Fruit fly (Drosophila melanogaster) whole organism, embryonic: ENCODE data around the gene mask.

Source experiments
- ATbp ChIP-seq: fragments of 200-800 bp; sonication (Bioruptor generic); optimal IDR thresholded peaks from 2 replicates; lab custom pipeline; 2017; ENCODE audit warnings: missing biosample characterization, mild to moderate bottlenecking, missing genetic modification characterization, missing genetic modification reagents
- Aef1 ChIP-seq: fragments of 200-800 bp; sonication (Bioruptor generic); IDR thresholded peaks from 3 replicates; pipeline ENCODE4 v1.3.6; 2022; ENCODE audit warnings: missing biosample characterization, missing genetic modification characterization
- Asciz ChIP-seq: fragments of 200-800 bp; sonication (Bioruptor generic); optimal IDR thresholded peaks from 2 replicates; lab custom pipeline; 2017; ENCODE audit warnings: missing biosample characterization, mild to moderate bottlenecking, missing genetic modification characterization, missing genetic modification reagents
- B-H2 ChIP-seq: fragments of 200-800 bp; sonication (Bioruptor generic); optimal IDR thresholded peaks from 2 replicates; lab custom pipeline; 2018; ENCODE audit warnings: missing biosample characterization, mild to moderate bottlenecking, missing genetic modification characterization
- Blimp-1 ChIP-seq: fragments of 200-800 bp; sonication (Bioruptor generic); optimal IDR thresholded peaks from 3 replicates; lab custom pipeline; 2018; ENCODE audit warnings: missing biosample characterization, missing genetic modification characterization, mild to moderate bottlenecking, moderate library complexity, missing genetic modification reagents
- CG10543 ChIP-seq: fragments of 200-800 bp; sonication (Bioruptor generic); optimal IDR thresholded peaks from 3 replicates; lab custom pipeline; 2017; ENCODE audit warnings: missing biosample characterization, mild to moderate bottlenecking, missing genetic modification characterization, moderate library complexity
- CG10959 ChIP-seq: fragments of 200-800 bp; sonication (Bioruptor generic); IDR thresholded peaks from 2 replicates; pipeline ENCODE4 v1.3.6; 2022; ENCODE audit warnings: missing biosample characterization, missing genetic modification characterization
- CG11456 ChIP-seq: fragments of 200-800 bp; sonication (Bioruptor generic); IDR thresholded peaks from 3 replicates; pipeline ENCODE4 v1.3.6; 2022; ENCODE audit warnings: missing biosample characterization, missing genetic modification characterization
- CG12391 ChIP-seq: fragments of 200-800 bp; sonication (Bioruptor generic); optimal IDR thresholded peaks from 3 replicates; lab custom pipeline; 2018; ENCODE audit warnings: missing biosample characterization, mild to moderate bottlenecking, missing genetic modification characterization, moderate library complexity
- CG14710 ChIP-seq: fragments of 200-800 bp; sonication (Bioruptor generic); optimal IDR thresholded peaks from 3 replicates; lab custom pipeline; 2019; ENCODE audit warnings: missing biosample characterization, mild to moderate bottlenecking, missing genetic modification characterization, moderate library complexity
- CG15269 ChIP-seq: fragments of 200-800 bp; sonication (Bioruptor generic); optimal IDR thresholded peaks from 2 replicates; lab custom pipeline; 2018; ENCODE audit warnings: missing biosample characterization, mild to moderate bottlenecking, missing genetic modification characterization, moderate library complexity
- CG17361 ChIP-seq: fragments of 200-800 bp; sonication (Bioruptor generic); IDR thresholded peaks from 3 replicates; pipeline ENCODE4 v1.3.6; 2022; ENCODE audit warnings: missing biosample characterization, missing genetic modification characterization
- CG18262 ChIP-seq: fragments of 200-800 bp; optimal IDR thresholded peaks from 3 replicates; lab custom pipeline; 2019; ENCODE audit warnings: missing biosample characterization, mild to moderate bottlenecking, missing genetic modification characterization, moderate library complexity
- CG2678 ChIP-seq: fragments of 200-800 bp; sonication (Bioruptor generic); optimal IDR thresholded peaks from 3 replicates; lab custom pipeline; 2019; ENCODE audit warnings: missing biosample characterization, mild to moderate bottlenecking, missing genetic modification characterization, moderate library complexity
- CG2712 ChIP-seq: fragments of 200-800 bp; optimal IDR thresholded peaks from 3 replicates; lab custom pipeline; 2019; ENCODE audit warnings: missing biosample characterization, mild to moderate bottlenecking, missing genetic modification characterization, moderate library complexity
- CG31441 ChIP-seq: fragments of 200-800 bp; sonication (Bioruptor generic); IDR thresholded peaks from 2 replicates; pipeline ENCODE4 v1.3.6; 2022; ENCODE audit warnings: missing biosample characterization, missing genetic modification characterization
- CG4282 ChIP-seq: fragments of 200-800 bp; sonication (Bioruptor generic); optimal IDR thresholded peaks from 2 replicates; lab custom pipeline; 2016; ENCODE audit warnings: missing biosample characterization, missing genetic modification characterization
- CG4328 ChIP-seq: fragments of 200-800 bp; sonication (Bioruptor generic); optimal IDR thresholded peaks from 3 replicates; lab custom pipeline; 2017; ENCODE audit warnings: missing biosample characterization, missing genetic modification reagents, missing genetic modification characterization
- CG6654 ChIP-seq: fragments of 200-800 bp; sonication (Bioruptor generic); optimal IDR thresholded peaks from 2 replicates; lab custom pipeline; 2017; ENCODE audit warnings: missing biosample characterization, mild to moderate bottlenecking, missing genetic modification characterization
- CG6791 ChIP-seq: fragments of 200-800 bp; sonication (Bioruptor generic); IDR thresholded peaks from 3 replicates; pipeline ENCODE4 v1.3.6; 2022; ENCODE audit warnings: missing biosample characterization, missing genetic modification characterization; ENCODE audit not compliant: partially characterized antibody
- CG7357 ChIP-seq: fragments of 200-800 bp; sonication (Bioruptor generic); IDR thresholded peaks from 3 replicates; pipeline ENCODE4 v1.3.6; 2022; ENCODE audit warnings: missing biosample characterization, missing genetic modification characterization
- Drgx ChIP-seq: fragments of 200-800 bp; sonication (Bioruptor generic); IDR thresholded peaks from 2 replicates; pipeline ENCODE4 v1.3.6; 2022; ENCODE audit warnings: missing biosample characterization, missing genetic modification characterization
- E2f1 ChIP-seq: fragments of 200-800 bp; sonication (Bioruptor generic); IDR thresholded peaks from 2 replicates; pipeline ENCODE4 v1.3.6; 2022; ENCODE audit warnings: missing biosample characterization, missing genetic modification characterization
- HLH3B ChIP-seq: fragments of 200-800 bp; sonication (Bioruptor generic); IDR thresholded peaks from 2 replicates; pipeline ENCODE4 v1.3.6; 2022; ENCODE audit warnings: missing biosample characterization, missing genetic modification characterization
- Lim3 ChIP-seq: fragments of 200-800 bp; sonication (Bioruptor generic); IDR thresholded peaks from 2 replicates; pipeline ENCODE4 v1.3.6; 2022; ENCODE audit warnings: missing biosample characterization, missing genetic modification characterization
- Med ChIP-seq: fragments of 200-800 bp; sonication (Bioruptor generic); peaks from one replicate; lab custom pipeline; 2016; ENCODE audit warnings: missing biosample characterization, missing genetic modification characterization, mild to moderate bottlenecking, inconsistent platforms, moderate library complexity
- Mes4 ChIP-seq: fragments of 200-800 bp; sonication (Bioruptor generic); optimal IDR thresholded peaks from 2 replicates; lab custom pipeline; 2016; ENCODE audit warnings: missing biosample characterization, missing genetic modification characterization
- Nf-YB ChIP-seq: fragments of 200-800 bp; sonication (Bioruptor generic); optimal IDR thresholded peaks from 3 replicates; lab custom pipeline; 2019; ENCODE audit warnings: missing biosample characterization, mild to moderate bottlenecking, missing genetic modification characterization, moderate library complexity
- Oli ChIP-seq: fragments of 200-800 bp; sonication (Bioruptor generic); optimal IDR thresholded peaks from 2 replicates; lab custom pipeline; 2018; ENCODE audit warnings: missing biosample characterization, mild to moderate bottlenecking, missing genetic modification characterization, moderate library complexity
- Sox102F ChIP-seq: fragments of 200-800 bp; sonication (Bioruptor generic); optimal IDR thresholded peaks from 2 replicates; lab custom pipeline; 2018; ENCODE audit warnings: missing biosample characterization, mild to moderate bottlenecking, missing genetic modification characterization, moderate library complexity
- Ssrp ChIP-seq: fragments of 200-800 bp; sonication (Bioruptor generic); optimal IDR thresholded peaks from 2 replicates; lab custom pipeline; 2018; ENCODE audit warnings: missing biosample characterization, mild to moderate bottlenecking, missing genetic modification characterization, moderate library complexity
- Xbp1 ChIP-seq: fragments of 200-800 bp; sonication (Bioruptor generic); optimal IDR thresholded peaks from 3 replicates; lab custom pipeline; 2016; ENCODE audit warnings: missing biosample characterization, mild to moderate bottlenecking, missing genetic modification characterization
- az2 ChIP-seq: fragments of 200-800 bp; sonication (Bioruptor generic); optimal IDR thresholded peaks from 3 replicates; lab custom pipeline; 2016; ENCODE audit warnings: missing biosample characterization, missing genetic modification characterization
- bsh ChIP-seq, 2 experiments: fragments of 200-800 bp; sonication (Bioruptor generic); optimal IDR thresholded peaks; 2 replicates each; lab custom pipeline; 2017 to 2018; ENCODE audit warnings: mild to moderate bottlenecking in 2 of 2, missing biosample characterization in 2 of 2, missing genetic modification characterization in 2 of 2, moderate library complexity in 1 of 2
- cg ChIP-seq: fragments of 200-800 bp; sonication (Bioruptor generic); optimal IDR thresholded peaks from 3 replicates; lab custom pipeline; 2019; ENCODE audit warnings: missing biosample characterization, mild to moderate bottlenecking, missing genetic modification characterization, moderate library complexity
- corto ChIP-seq: fragments of 200-800 bp; sonication (Bioruptor generic); optimal IDR thresholded peaks from 2 replicates; lab custom pipeline; 2016; ENCODE audit warnings: missing biosample characterization, mild to moderate bottlenecking, missing genetic modification characterization, moderate library complexity
- dmrt99B ChIP-seq: fragments of 200-800 bp; sonication (Bioruptor generic); optimal IDR thresholded peaks from 2 replicates; lab custom pipeline; 2018; ENCODE audit warnings: missing biosample characterization, mild to moderate bottlenecking, missing genetic modification characterization, moderate library complexity
- gfzf ChIP-seq: fragments of 200-800 bp; sonication (Bioruptor generic); optimal IDR thresholded peaks from 2 replicates; lab custom pipeline; 2016; ENCODE audit warnings: missing biosample characterization, mild to moderate bottlenecking, missing genetic modification characterization, moderate library complexity
- gsb-n ChIP-seq: fragments of 200-800 bp; sonication (Bioruptor generic); optimal IDR thresholded peaks from 3 replicates; lab custom pipeline; 2018; ENCODE audit warnings: missing biosample characterization, mild to moderate bottlenecking, missing genetic modification characterization
- hkb ChIP-seq, 2 experiments: fragments of 200-800 bp in 1 of 2; fragments of >200 bp in 1 of 2; sonication (Bioruptor generic) in 1 of 2; IDR thresholded peaks in 1 of 2; optimal IDR thresholded peaks in 1 of 2; 2 replicates each; pipeline versions ENCODE4 v1.3.6 to Lab custom; 2017 to 2022; ENCODE audit warnings: missing biosample characterization in 1 of 2, missing genetic modification characterization in 1 of 2
- lbe ChIP-seq: fragments of 200-800 bp; sonication (Bioruptor generic); optimal IDR thresholded peaks from 2 replicates; lab custom pipeline; 2016; ENCODE audit warnings: missing biosample characterization, mild to moderate bottlenecking, missing genetic modification characterization
- nom ChIP-seq: fragments of 200-800 bp; sonication (Bioruptor generic); optimal IDR thresholded peaks from 2 replicates; lab custom pipeline; 2017; ENCODE audit warnings: missing biosample characterization, missing genetic modification characterization, mild to moderate bottlenecking, moderate library complexity, missing genetic modification reagents
- phol ChIP-seq: fragments of 200-800 bp; sonication (Bioruptor generic); optimal IDR thresholded peaks from 3 replicates; lab custom pipeline; 2018; ENCODE audit warnings: missing biosample characterization, mild to moderate bottlenecking, missing genetic modification characterization, moderate library complexity
- pum ChIP-seq: fragments of 200-800 bp; sonication (Bioruptor generic); optimal IDR thresholded peaks from 2 replicates; lab custom pipeline; 2016; ENCODE audit warnings: missing biosample characterization, missing genetic modification characterization
- sens ChIP-seq: fragments of 200-800 bp; sonication (Bioruptor generic); peaks from one replicate; lab custom pipeline; 2016; ENCODE audit warnings: missing biosample characterization, missing genetic modification characterization
- sima ChIP-seq: fragments of 200-800 bp; sonication (Bioruptor generic); optimal IDR thresholded peaks from 2 replicates; lab custom pipeline; 2016; ENCODE audit warnings: missing biosample characterization, missing genetic modification characterization
- unpg ChIP-seq: fragments of 200-800 bp; sonication (Bioruptor generic); optimal IDR thresholded peaks from 3 replicates; lab custom pipeline; 2018; ENCODE audit warnings: missing biosample characterization, mild to moderate bottlenecking, missing genetic modification characterization, moderate library complexity
- vvl ChIP-seq: fragments of 200-800 bp; sonication (Bioruptor generic); IDR thresholded peaks from 2 replicates; pipeline ENCODE4 v1.3.6; 2022; ENCODE audit warnings: missing biosample characterization, missing genetic modification characterization
- zf30C ChIP-seq: fragments of 200-800 bp; sonication (Bioruptor generic); optimal IDR thresholded peaks from 3 replicates; lab custom pipeline; 2018; ENCODE audit warnings: missing biosample characterization, mild to moderate bottlenecking, missing genetic modification characterization

mask gene

DNA sequence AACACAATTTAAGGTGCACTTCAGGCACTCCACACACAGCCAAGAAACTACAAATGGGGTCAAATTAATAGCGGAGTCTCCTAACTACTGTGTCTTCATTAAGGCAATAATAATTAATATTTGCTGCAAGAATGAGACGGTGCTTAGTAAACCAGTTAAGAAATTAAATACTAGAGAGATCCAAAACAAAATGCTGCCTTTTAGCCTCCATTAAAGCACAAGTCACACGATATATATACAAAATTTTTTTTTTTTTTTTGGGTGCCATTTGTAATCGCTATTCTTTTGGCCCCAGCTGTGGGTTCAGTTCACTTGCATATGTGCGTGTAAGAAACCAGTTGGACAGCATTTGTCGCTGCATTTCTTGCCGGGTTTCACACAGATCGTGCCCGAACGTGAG is 26.9 kb upstream of the mask start:
- peak; percentile 15 for TF ChIP-seq CG18262
- no peak for TF ChIP-seq CG4282 (GFP tag; lab: Kevin White, UChicago)
- peak; percentile 6 for TF ChIP-seq Ssrp (tag; lab: Kevin White, UChicago)
- TF ChIP-seq CG7357 = no peak
- TF ChIP-seq bsh (GFP tag; optimal IDR thresholded peaks at IDR 0.05; lab: Kevin White, UChicago) = peak; percentile 19 to 67
- TF ChIP-seq corto (GFP tag; lab: Kevin White, UChicago) = peak; percentile 24
- TF ChIP-seq E2f1 (GFP tag; lab: Robert Waterston, UW) = no peak
- no peak for TF ChIP-seq CG10543 (GFP tag; lab: Kevin White, UChicago)
- peak; percentile 36 for TF ChIP-seq unpg
- no peak for TF ChIP-seq CG17361 (GFP tag; lab: Robert Waterston, UW)
- peak; percentile 38; the same call in 1 of the 2 replicates for TF ChIP-seq vvl
- no peak for TF ChIP-seq CG4328
- no peak for TF ChIP-seq Lim3 (GFP tag; lab: Robert Waterston, UW)
- peak; percentile 24 for TF ChIP-seq Xbp1 (GFP tag; lab: Kevin White, UChicago)
- 0 out of 2 replicates have a peak, but pooled peaks have one; percentile 11 for TF ChIP-seq HLH3B (GFP tag; lab: Robert Waterston, UW)
- TF ChIP-seq sima = no peak
- TF ChIP-seq CG31441 (GFP tag; lab: Robert Waterston, UW) = peak; percentile 55
- peak; percentile 23 for TF ChIP-seq ATbp
- peak; percentile 3 for TF ChIP-seq CG14710 (tag; lab: Kevin White, UChicago)
- TF ChIP-seq CG12391 (tag; lab: Kevin White, UChicago) = peak; percentile 23
- TF ChIP-seq cg (GFP tag; lab: Kevin White, UChicago) = peak; percentile 9
- peak; percentile 66 for TF ChIP-seq dmrt99B (tag; lab: Kevin White, UChicago)
- TF ChIP-seq hkb (optimal IDR thresholded peaks at IDR 0.05; lab: Kevin White, UChicago) = no peak
- peak; percentile 43; the same call in 1 of the 2 replicates for TF ChIP-seq hkb (GFP tag; IDR thresholded peaks at IDR 0.05; lab: Robert Waterston, UW)
- no peak for TF ChIP-seq CG10959 (GFP tag; lab: Robert Waterston, UW)
- TF ChIP-seq az2 (GFP tag; lab: Kevin White, UChicago) = peak; percentile 21
- no peak for TF ChIP-seq CG11456 (GFP tag; lab: Robert Waterston, UW)
- peak; percentile 85 for TF ChIP-seq Drgx (GFP tag; lab: Robert Waterston, UW)
- no peak for TF ChIP-seq zf30C
- TF ChIP-seq lbe (GFP tag; lab: Kevin White, UChicago) = peak; percentile 69
- no peak for TF ChIP-seq Mes4 (GFP tag; lab: Kevin White, UChicago)
- TF ChIP-seq nom (GFP tag; lab: Kevin White, UChicago) = peak; percentile 55
- no peak for TF ChIP-seq pum (GFP tag; lab: Kevin White, UChicago)
- peak; percentile 9 for TF ChIP-seq Blimp-1 (GFP tag; lab: Kevin White, UChicago)
- peak; percentile 40 for TF ChIP-seq Oli (tag; lab: Kevin White, UChicago)
- TF ChIP-seq B-H2 = no peak
- peak; percentile 45 for TF ChIP-seq CG2678 (tag; lab: Kevin White, UChicago)
- peak; percentile 34 for TF ChIP-seq Asciz (GFP tag; lab: Kevin White, UChicago)
- no peak for TF ChIP-seq Nf-YB (GFP tag; lab: Kevin White, UChicago)
- TF ChIP-seq sens = peak; percentile 67
- no peak for TF ChIP-seq CG6654
- peak; percentile 47 for TF ChIP-seq Med (GFP tag; lab: Kevin White, UChicago)
- TF ChIP-seq gfzf = no peak
- no peak for TF ChIP-seq CG6791 (GFP tag; lab: Robert Waterston, UW)
- peak; percentile 44 for TF ChIP-seq CG15269
- peak; percentile 55 for TF ChIP-seq Sox102F
- TF ChIP-seq Aef1 (GFP tag; lab: Robert Waterston, UW) = no peak
- TF ChIP-seq phol = peak; percentile 44
- TF ChIP-seq CG2712 (tag; lab: Kevin White, UChicago) = peak; percentile 47
- TF ChIP-seq gsb-n (tag; lab: Kevin White, UChicago) = no peak
